Worm (Caenorhabditis elegans) whole organism, L4/young adult: Measurements from ENCODE around the gene Y54E2A.10.

Source experiments
- W03F9.2 ChIP-seq: fragments of 150-350 bp; optimal IDR thresholded peaks from 2 replicates; lab custom pipeline; 2014; ENCODE audit warnings: missing biosample characterization, missing genetic modification characterization
- dao-5 ChIP-seq: sonication (generic microtip); optimal IDR thresholded peaks from 2 replicates; lab custom pipeline; 2016; ENCODE audit warnings: missing genotype, missing genetic modification characterization, moderate library complexity, missing compliant biosample characterization
- him-1 ChIP-seq: sonication (generic microtip); optimal IDR thresholded peaks from 2 replicates; lab custom pipeline; 2016; ENCODE audit warnings: missing genotype, missing genetic modification reagents, missing genetic modification characterization, missing compliant biosample characterization

The Y54E2A.10 gene

DNA sequence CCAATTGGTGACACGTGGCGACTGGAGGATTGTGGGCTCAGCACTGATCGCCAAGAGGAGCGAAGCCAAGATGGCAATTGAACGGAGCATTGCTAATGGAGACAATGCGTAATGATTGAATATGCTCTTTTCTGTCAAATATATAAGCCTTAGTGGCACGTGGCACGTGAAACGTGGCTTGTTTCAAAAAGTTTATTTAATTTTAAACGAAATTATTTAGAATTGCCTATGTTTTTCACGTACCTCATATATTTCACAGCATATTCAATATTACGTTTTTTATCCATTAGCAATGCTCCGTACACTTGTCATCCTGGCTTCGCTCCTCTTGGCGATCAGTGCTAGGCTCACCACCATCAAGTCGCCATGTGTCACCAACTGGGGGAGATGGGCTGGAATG lies 4.9 kb upstream of the Y54E2A.10 start, which contains the start of gene Y54E2A.9:
Gene Y54E2A.9, minus strand, starts transcription at position 101 of the 400 bp plus-strand sequence.
- no peak for TF ChIP-seq W03F9.2 (tag; lab: Kevin White, UChicago)
- TF ChIP-seq him-1 (tag; lab: Kevin White, UChicago), result no peak
- TF ChIP-seq dao-5 (tag; lab: Kevin White, UChicago), result no peak

DNA sequence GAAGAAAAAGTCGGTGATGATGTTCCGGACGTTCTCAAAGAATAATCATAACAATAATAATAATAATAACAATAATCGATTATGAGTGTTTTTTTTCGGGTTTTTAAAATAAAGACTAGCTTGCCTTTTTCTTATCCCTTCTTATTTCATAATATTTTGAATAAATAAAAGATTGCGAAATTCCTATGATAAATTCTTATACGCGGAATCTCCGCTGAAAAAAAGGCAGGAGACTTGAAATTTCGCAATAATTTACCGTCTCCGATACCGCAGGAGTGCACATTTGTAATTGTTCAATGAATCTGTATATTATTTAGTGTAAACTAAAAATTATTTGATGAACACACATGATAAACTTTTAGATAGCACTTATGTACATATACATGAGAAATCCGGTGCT lies 1.6 kb downstream of the Y54E2A.10 start:
- no peak for TF ChIP-seq dao-5 (tag; lab: Kevin White, UChicago)
- TF ChIP-seq him-1 (tag; lab: Kevin White, UChicago), result no peak
- no peak for TF ChIP-seq W03F9.2 (tag; lab: Kevin White, UChicago)

DNA sequence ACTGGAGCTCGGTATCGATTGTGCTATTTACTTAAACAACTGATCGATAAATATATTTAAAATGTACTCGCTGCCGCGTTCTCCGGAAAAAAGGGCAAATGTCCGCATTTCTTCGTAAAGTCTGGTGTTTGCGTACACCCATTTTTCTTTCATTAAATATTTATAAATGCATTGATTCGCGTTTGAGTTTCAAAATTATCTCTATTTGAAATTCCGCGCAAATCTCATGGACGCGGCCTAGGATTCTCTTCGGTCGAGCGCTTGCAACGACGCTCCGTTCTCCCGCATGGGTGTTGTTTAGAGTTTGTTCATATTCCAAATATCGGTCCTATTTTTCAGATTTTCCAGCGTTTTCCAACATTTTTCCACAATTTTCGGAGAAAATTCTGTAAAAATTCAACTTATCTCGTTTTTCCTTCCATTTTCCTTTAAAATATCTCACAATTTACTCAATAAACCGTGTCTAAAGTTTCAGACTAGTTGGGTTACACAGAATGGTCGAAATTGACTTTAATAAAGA lies 4.1 kb downstream of the Y54E2A.10 start, which contains the start of gene eif-3.B:
Gene eif-3.B, plus strand, starts transcription at position 470 of the 520 bp plus-strand sequence.
- TF ChIP-seq W03F9.2 (tag; lab: Kevin White, UChicago) (peak; percentile 83), dao-5 (tag; lab: Kevin White, UChicago) (no peak), him-1 (tag; lab: Kevin White, UChicago) (peak; percentile 42)

DNA sequence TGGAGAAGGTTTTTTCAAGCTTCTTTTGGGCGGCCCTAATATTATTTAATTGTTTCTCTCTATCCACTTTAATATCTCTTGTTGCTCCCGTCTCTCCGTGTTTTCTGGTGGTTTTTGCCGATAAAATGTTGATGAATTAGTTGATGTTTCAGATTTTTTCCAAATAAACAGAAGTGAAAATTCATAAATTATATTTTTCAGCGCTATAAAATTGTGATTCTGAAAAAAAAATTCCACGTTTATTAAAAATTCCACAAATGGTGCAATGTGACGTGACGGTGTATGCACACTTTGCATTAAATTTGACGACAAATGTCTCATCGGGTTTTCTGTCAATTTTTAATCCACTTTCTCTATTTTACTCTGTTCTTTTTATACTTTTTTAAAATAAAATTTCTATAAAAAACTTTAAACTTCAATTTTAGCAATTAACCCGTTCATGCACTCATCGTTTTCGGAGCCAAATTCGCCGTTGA lies 7.2 kb downstream of the Y54E2A.10 start, which contains the start of gene tbc-20:
Gene tbc-20, plus strand, starts transcription at position 426 of the 476 bp plus-strand sequence.
- TF ChIP-seq dao-5 (tag; lab: Kevin White, UChicago) (no peak), W03F9.2 (tag; lab: Kevin White, UChicago) (peak; percentile 37)

DNA sequence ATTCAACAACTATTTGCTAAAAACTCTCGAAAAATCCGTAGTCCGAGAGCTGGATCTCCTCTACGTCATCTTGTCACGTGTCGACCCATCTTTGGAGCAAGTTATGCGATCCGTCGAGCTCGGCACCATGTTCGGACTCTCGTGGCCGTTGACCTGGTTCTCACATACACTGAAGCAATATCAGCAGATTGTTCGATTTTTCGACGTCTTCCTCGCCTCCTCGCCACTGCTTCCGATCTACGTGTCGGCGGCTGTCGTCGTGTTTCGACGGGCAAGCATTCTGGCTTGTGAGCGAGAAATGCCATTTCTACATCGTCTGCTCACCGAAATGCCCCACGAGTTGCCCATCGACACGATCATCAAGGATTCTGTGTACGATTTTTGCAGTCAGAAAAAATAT lies 8.5 kb downstream of the Y54E2A.10 start:
- TF ChIP-seq W03F9.2 (tag; lab: Kevin White, UChicago), result no peak
- TF ChIP-seq dao-5 (tag; lab: Kevin White, UChicago), result no peak
- TF ChIP-seq him-1 (tag; lab: Kevin White, UChicago), result no peak

DNA sequence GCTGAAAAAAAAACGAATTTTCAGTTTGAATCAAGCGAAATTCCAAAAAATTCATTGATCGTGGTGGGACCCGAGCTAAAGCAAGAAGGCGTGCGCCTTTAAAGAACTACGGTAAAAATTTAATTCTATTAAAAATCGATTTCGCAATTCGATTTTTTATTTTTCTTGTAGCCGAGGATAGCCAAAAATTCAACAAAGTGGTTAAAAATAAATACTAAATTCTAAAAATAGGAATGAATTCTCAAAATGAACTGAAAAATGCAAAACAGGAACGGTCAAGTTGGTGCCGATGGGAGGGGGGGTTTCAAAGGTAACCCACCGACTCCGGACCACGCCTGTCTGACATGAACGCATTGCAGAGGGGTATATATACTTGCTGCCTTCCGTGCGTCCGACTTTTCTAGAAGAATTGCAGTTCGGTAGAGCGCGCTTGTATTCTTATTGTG lies 10.3 kb downstream of the Y54E2A.10 start:
- no peak for TF ChIP-seq W03F9.2 (tag; lab: Kevin White, UChicago)
- TF ChIP-seq dao-5 (tag; lab: Kevin White, UChicago), result no peak
- peak; percentile 5 for TF ChIP-seq him-1 (tag; lab: Kevin White, UChicago)

- TF ChIP-seq W03F9.2 (tag; lab: Kevin White, UChicago) (peak; percentile 33), dao-5 (tag; lab: Kevin White, UChicago) (peak; percentile 71), him-1 (tag; lab: Kevin White, UChicago) (peak; percentile 32)
Measured at ce11 chrII:14804259-14804899, 13.5 kb downstream of the Y54E2A.10 start, which contains the start of gene W01D2.3. Gene W01D2.3 (minus strand): TSS chrII:14804309.

DNA sequence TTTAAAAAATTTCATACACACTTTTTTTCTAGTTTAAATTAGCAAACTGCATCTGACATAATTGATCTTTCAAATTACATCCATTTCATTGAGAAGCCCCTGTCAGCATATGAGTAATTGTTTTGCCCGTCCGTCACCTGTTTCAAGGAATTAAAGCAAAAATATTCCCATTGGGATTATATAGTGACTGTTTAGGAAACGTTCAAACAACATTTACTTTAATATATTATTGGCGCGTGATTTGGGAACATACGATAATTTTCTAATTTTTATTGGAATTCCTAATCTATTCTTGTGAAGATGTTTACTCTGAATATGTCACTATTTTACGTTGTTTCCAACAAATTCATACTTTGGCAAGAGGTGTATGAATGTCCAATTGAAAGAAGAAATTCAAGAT lies 14.8 kb downstream of the Y54E2A.10 start, which contains the start of gene srt-11:
Gene srt-11, plus strand, starts transcription at position 301 of the 400 bp plus-strand sequence.
- TF ChIP-seq him-1 (tag; lab: Kevin White, UChicago) (no peak), dao-5 (tag; lab: Kevin White, UChicago) (no peak), W03F9.2 (tag; lab: Kevin White, UChicago) (no peak)

ce11 chrII:14808686-14809085 lies 17.8 kb downstream of the Y54E2A.10 start, which contains the start of gene W01D2.6:
Gene W01D2.6 (plus strand): TSS chrII:14808986.
- TF ChIP-seq dao-5 (tag; lab: Kevin White, UChicago) (no peak), W03F9.2 (tag; lab: Kevin White, UChicago) (no peak), him-1 (tag; lab: Kevin White, UChicago) (no peak)

DNA sequence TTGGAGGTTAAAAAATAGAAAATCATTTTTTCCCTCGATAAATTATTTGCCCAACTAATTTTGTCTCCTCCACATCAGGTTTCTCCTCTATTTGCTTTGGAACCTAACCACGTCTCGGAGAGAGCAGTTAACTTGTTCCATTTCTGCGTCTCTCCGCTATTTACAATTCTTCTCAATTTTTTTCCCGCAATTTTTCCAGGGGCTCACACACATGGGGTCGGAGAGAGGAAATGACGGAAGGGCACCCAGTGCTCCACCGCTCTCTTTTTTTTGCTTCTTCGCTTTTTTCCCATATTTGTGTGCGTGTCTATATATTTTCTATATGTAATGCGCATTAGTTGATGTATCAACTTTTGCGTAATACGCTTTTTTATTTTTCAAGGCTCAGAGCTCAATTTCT lies 19.8 kb downstream of the Y54E2A.10 start:
- TF ChIP-seq dao-5 (tag; lab: Kevin White, UChicago) (no peak), him-1 (tag; lab: Kevin White, UChicago) (no peak)

DNA sequence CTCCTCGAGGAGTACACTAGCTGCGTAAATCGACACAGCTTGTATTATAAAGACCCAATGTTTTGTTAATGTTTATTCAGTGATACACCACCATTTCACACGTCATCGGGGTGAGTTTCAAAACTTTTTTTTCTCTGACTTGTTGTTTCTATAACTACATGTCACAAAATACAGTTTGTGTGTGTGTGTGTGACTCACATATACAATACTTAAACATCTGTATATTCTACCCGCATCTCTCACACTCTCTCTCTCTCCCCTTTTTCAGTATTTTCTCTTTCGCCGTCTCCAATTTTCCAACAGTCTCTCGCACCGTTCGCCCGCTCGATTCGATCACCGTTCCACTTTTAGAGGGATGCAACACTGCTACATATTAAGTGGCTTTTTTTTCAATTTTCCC lies 20.6 kb downstream of the Y54E2A.10 start:
- TF ChIP-seq him-1 (tag; lab: Kevin White, UChicago) (no peak), dao-5 (tag; lab: Kevin White, UChicago) (no peak)

DNA sequence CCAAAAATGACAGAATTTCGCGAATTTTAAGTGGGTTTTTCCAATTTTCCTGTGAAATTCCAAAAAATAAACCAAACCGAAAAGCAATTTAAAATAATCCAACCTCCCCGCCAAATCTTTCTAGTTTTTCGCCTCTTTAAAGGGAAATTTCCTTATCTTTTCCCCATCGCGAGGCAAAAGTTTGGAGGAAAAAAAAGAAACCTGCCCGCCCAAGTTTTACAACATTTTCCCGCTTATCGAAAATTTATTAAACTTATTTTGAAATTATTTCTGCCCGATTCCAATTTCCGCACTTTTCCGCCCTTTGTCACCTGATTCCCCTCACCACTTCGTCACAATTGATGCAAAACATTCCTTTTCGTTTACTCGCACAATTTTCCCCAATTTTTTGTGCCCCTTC lies 21.4 kb downstream of the Y54E2A.10 start, which contains the start of gene osta-3:
Gene osta-3, plus strand, starts transcription at position 301 of the 400 bp plus-strand sequence.
- TF ChIP-seq dao-5 (tag; lab: Kevin White, UChicago), result no peak
- no peak for TF ChIP-seq him-1 (tag; lab: Kevin White, UChicago)
- no peak for TF ChIP-seq W03F9.2 (tag; lab: Kevin White, UChicago)

DNA sequence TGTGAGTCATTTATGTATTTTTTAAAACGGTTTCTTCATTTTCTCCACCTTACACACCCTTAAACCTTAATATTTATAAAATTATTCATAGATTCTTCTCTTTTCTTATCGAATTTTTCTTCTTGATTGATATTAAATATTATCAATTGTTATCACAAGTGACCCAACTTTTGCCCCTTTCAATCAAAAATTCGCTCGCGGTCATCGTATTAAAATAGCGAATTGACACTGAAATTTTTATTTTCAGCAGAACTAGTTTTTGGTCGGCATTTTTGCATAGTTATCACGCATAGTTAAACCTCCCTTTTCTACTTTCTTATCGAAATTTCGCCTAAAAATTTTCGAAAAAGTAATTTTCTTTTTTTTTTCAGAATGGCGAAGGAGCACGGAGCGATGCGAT lies 21.8 kb downstream of the Y54E2A.10 start:
- TF ChIP-seq him-1 (tag; lab: Kevin White, UChicago) (no peak), dao-5 (tag; lab: Kevin White, UChicago) (no peak), W03F9.2 (tag; lab: Kevin White, UChicago) (no peak)
